Fruit fly (Drosophila melanogaster) whole organism: ENCODE results near the gene Ibf1.

Experiments used
- CG8478 ChIP-seq: fragments of >200 bp; optimal IDR thresholded peaks from 2 replicates; lab custom pipeline; 2018; ENCODE audit warnings: inconsistent platforms
- Dll ChIP-seq: fragments of >200 bp; optimal IDR thresholded peaks from 2 replicates; lab custom pipeline; 2017
- EcR ChIP-seq, 2 experiments: fragments of >200 bp; optimal IDR thresholded peaks; 2 replicates each; lab custom pipeline; 2017; ENCODE audit warnings: missing biosample characterization in 2 of 2, missing genetic modification characterization in 2 of 2, missing genetic modification reagents in 2 of 2
- psq ChIP-seq: fragments of >200 bp; optimal IDR thresholded peaks from 2 replicates; lab custom pipeline; 2017

DNA sequence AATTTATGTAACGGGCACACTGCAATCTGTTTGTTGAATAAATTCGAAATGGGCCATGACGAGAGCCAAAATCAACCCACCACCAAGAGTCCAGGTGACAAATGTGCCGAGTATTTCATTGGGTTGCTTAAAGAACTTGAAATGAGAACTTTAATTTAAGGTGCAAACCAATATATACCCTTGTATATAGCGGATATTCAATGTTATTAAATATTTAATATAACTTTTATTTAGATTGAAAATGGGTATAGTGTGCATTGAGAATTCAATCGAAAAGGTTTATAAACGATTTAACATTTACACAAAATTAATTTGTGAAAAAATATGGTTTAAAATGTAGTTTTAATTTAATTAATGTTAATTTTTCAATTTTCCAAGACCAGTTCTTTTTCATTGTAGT, 12.4 kb upstream of the Ibf1 start, which contains the start of gene CG8420:
- TF ChIP-seq EcR (GFP tag; optimal IDR thresholded peaks at IDR 0.05; lab: Kevin White, UChicago) (no peak), psq (no peak), CG8478 (lab: Kevin White, UChicago) (no peak), Dll (lab: Kevin White, UChicago) (no peak)
